Fruit fly (Drosophila melanogaster): ENCODE results near the gene CG8541.

DNA sequence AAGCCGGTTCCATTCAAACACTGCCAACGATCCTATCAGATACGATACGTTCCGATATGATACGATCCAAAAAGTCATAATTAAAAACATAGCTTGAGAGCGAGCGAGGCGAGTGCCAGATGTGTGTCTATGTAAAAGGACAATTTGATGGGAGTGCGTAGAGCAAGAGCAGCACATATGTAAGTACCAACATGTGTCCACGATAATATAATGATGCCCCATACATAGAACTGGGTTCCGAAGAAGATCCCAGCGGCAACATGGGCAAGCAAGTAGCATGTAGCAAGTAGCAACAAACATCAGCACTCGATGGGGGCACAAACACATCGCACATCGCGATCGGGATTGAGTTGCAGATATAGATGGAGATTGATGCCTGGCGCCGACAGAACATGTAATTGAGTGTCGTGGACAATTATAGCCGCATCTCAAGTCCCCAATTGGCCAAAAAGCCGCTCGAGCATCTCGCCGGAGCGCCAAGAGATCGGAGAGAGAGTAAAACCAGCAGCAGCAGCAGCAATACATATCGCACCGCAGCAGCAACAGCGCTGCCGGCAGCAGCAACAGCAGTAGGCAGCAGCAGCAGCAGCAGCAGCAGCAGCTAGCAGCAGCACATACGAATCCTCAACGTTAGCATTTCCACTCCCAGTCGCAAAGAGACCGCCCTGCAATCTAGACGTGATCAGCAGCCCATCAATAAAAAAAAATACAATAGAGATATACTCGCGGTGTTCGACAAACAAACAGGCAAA lies 47.2 kb downstream of the CG8541 start, which contains the start of gene ltl:
- no peak for TF ChIP-seq usp (GFP tag; optimal IDR thresholded peaks at IDR 0.05)
- no peak for TF ChIP-seq Dll (optimal IDR thresholded peaks at IDR 0.05)
- TF ChIP-seq psq (optimal IDR thresholded peaks at IDR 0.05): no peak
- no peak for TF ChIP-seq EcR (GFP tag; optimal IDR thresholded peaks at IDR 0.05)

Data from whole organism.